Worm (Caenorhabditis elegans) whole organism, young adult: ENCODE data around the gene sdz-18.

Experiments
- C06A6.2 ChIP-seq: fragments of 200-800 bp; sonication (Bioruptor generic); conservative IDR thresholded peaks from 2 replicates; pipeline ENCODE4 v1.3.6; 2022; ENCODE audit warnings: missing genetic modification characterization, missing compliant biosample characterization
- C17E4.6 ChIP-seq: fragments of 200-800 bp; sonication (Bioruptor generic); IDR thresholded peaks from 2 replicates; pipeline ENCODE4 v1.3.6; 2022; ENCODE audit warnings: missing genetic modification reagents, missing genetic modification characterization, missing compliant biosample characterization
- F33H1.4 ChIP-seq: fragments of 200-800 bp; sonication (Bioruptor generic); IDR thresholded peaks from 2 replicates; pipeline ENCODE4 v1.3.6; 2022; ENCODE audit warnings: missing genetic modification reagents, missing genetic modification characterization, missing compliant biosample characterization
- F37B4.10 ChIP-seq: fragments of 200-800 bp; sonication (Bioruptor generic); IDR thresholded peaks from 2 replicates; pipeline ENCODE4 v1.3.6; 2022; ENCODE audit warnings: missing genetic modification characterization, missing compliant biosample characterization
- F39B2.1 ChIP-seq: fragments of 200-800 bp; sonication (Bioruptor generic); IDR thresholded peaks from 2 replicates; pipeline ENCODE4 v1.3.6; 2022; ENCODE audit warnings: missing genetic modification reagents, missing genetic modification characterization, missing compliant biosample characterization
- F52B5.7 ChIP-seq: sonication (generic microtip); optimal IDR thresholded peaks from 2 replicates; lab custom pipeline; 2016; ENCODE audit warnings: mild to moderate bottlenecking, missing genetic modification characterization, missing compliant biosample characterization
- Y53F4B.3 ChIP-seq: fragments of 200-800 bp; sonication (Bioruptor generic); IDR thresholded peaks from 2 replicates; pipeline ENCODE4 v1.3.6; 2022; ENCODE audit warnings: missing genetic modification reagents, missing genetic modification characterization, missing compliant biosample characterization
- Y56A3A.18 ChIP-seq: fragments of 200-800 bp; sonication (Bioruptor generic); IDR thresholded peaks from 2 replicates; pipeline ENCODE4 v1.3.6; 2022; ENCODE audit warnings: missing genetic modification reagents, missing genetic modification characterization, missing compliant biosample characterization
- aptf-3 ChIP-seq: fragments of 200-800 bp; sonication (Bioruptor generic); IDR thresholded peaks from 2 replicates; pipeline ENCODE4 v1.3.6; 2022; ENCODE audit warnings: missing genetic modification characterization, missing compliant biosample characterization
- atf-7 ChIP-seq: sonication (generic microtip); optimal IDR thresholded peaks from 2 replicates; lab custom pipeline; 2017; ENCODE audit warnings: mild to moderate bottlenecking, missing genetic modification characterization, missing compliant biosample characterization
- athp-1 ChIP-seq: sonication (generic microtip); optimal IDR thresholded peaks from 2 replicates; lab custom pipeline; 2017; ENCODE audit warnings: mild to moderate bottlenecking, missing genetic modification characterization, missing compliant biosample characterization
- attf-3 ChIP-seq: fragments of 200-800 bp; sonication (Bioruptor generic); conservative IDR thresholded peaks from 2 replicates; pipeline ENCODE4 v1.3.6; 2022; ENCODE audit warnings: missing genetic modification reagents, missing genetic modification characterization, missing compliant biosample characterization
- attf-6 ChIP-seq: fragments of 200-800 bp; sonication (Bioruptor generic); IDR thresholded peaks from 2 replicates; pipeline ENCODE4 v1.3.6; 2022; ENCODE audit warnings: missing genetic modification reagents, missing genetic modification characterization, missing compliant biosample characterization
- bed-1 ChIP-seq: fragments of 200-800 bp; sonication (Bioruptor generic); IDR thresholded peaks from 2 replicates; pipeline ENCODE4 v1.3.6; 2022; ENCODE audit warnings: missing genetic modification reagents, missing genetic modification characterization, missing compliant biosample characterization
- cebp-1 ChIP-seq, 2 experiments: fragments of 200-800 bp in 1 of 2; sonication (Bioruptor generic) in 1 of 2; sonication (generic microtip) in 1 of 2; IDR thresholded peaks in 1 of 2; optimal IDR thresholded peaks in 1 of 2; 2 replicates each; pipeline versions ENCODE4 v1.3.6 to Lab custom; 2017 to 2022; ENCODE audit warnings: missing compliant biosample characterization in 2 of 2, missing genetic modification characterization in 2 of 2, mild to moderate bottlenecking in 1 of 2, missing genetic modification reagents in 1 of 2, moderate library complexity in 1 of 2
- ceh-58 ChIP-seq: fragments of 200-800 bp; sonication (Bioruptor generic); IDR thresholded peaks from 2 replicates; pipeline ENCODE4 v1.3.6; 2022; ENCODE audit warnings: missing genetic modification characterization, missing compliant biosample characterization
- hlh-12 ChIP-seq: sonication (generic microtip); optimal IDR thresholded peaks from 2 replicates; lab custom pipeline; 2016; ENCODE audit warnings: missing genetic modification characterization, missing compliant biosample characterization
- hmg-1.2 ChIP-seq: fragments of 200-800 bp; sonication (Bioruptor generic); IDR thresholded peaks from 2 replicates; pipeline ENCODE4 v1.3.6; 2022; ENCODE audit warnings: missing genetic modification reagents, missing genetic modification characterization, missing compliant biosample characterization
- hrde-1 ChIP-seq: sonication (generic microtip); optimal IDR thresholded peaks from 2 replicates; lab custom pipeline; 2016; ENCODE audit warnings: missing genetic modification characterization, mild to moderate bottlenecking, missing compliant biosample characterization, moderate library complexity, missing genotype, missing genetic modification reagents, borderline replicate concordance
- hsf-1 ChIP-seq: fragments of 200-800 bp; sonication (Bioruptor generic); IDR thresholded peaks from 2 replicates; pipeline ENCODE4 v1.3.6; 2022; ENCODE audit warnings: missing genetic modification reagents, missing genetic modification characterization, missing compliant biosample characterization
- lag-1 ChIP-seq: fragments of 200-800 bp; sonication (Bioruptor generic); IDR thresholded peaks from 2 replicates; pipeline ENCODE4 v1.3.6; 2022; ENCODE audit warnings: missing genetic modification reagents, missing genetic modification characterization, missing compliant biosample characterization
- let-607 ChIP-seq, 2 experiments: fragments of 200-800 bp in 1 of 2; sonication (Bioruptor generic) in 1 of 2; sonication (generic microtip) in 1 of 2; optimal IDR thresholded peaks; 2 replicates each; lab custom pipeline; 2016 to 2018; ENCODE audit warnings: mild to moderate bottlenecking in 2 of 2, missing compliant biosample characterization in 2 of 2, missing genetic modification characterization in 2 of 2, moderate library complexity in 2 of 2, missing genotype in 1 of 2
- lin-40 ChIP-seq: sonication (generic microtip); optimal IDR thresholded peaks from 2 replicates; lab custom pipeline; 2016; ENCODE audit warnings: missing genetic modification characterization, mild to moderate bottlenecking, missing compliant biosample characterization, missing genotype, missing genetic modification reagents
- madf-6 ChIP-seq: fragments of 200-800 bp; sonication (Bioruptor generic); IDR thresholded peaks from 2 replicates; pipeline ENCODE4 v1.3.6; 2022; ENCODE audit warnings: missing genetic modification reagents, missing genetic modification characterization, missing compliant biosample characterization
- madf-8 ChIP-seq: fragments of 200-800 bp; sonication (Bioruptor generic); conservative IDR thresholded peaks from 2 replicates; pipeline ENCODE4 v1.3.6; 2022; ENCODE audit warnings: missing genetic modification reagents, missing genetic modification characterization, missing compliant biosample characterization
- mes-4 ChIP-seq: sonication (generic microtip); optimal IDR thresholded peaks from 2 replicates; lab custom pipeline; 2016; ENCODE audit warnings: missing genotype, missing genetic modification characterization, missing compliant biosample characterization
- nfyb-1 ChIP-seq: fragments of 200-800 bp; sonication (Bioruptor generic); IDR thresholded peaks from 2 replicates; pipeline ENCODE4 v1.3.6; 2022; ENCODE audit warnings: missing genetic modification reagents, missing genetic modification characterization, missing compliant biosample characterization
- nhr-90 ChIP-seq: sonication (generic microtip); optimal IDR thresholded peaks from 2 replicates; lab custom pipeline; 2016; ENCODE audit warnings: missing genotype, mild to moderate bottlenecking, missing genetic modification characterization, missing compliant biosample characterization
- rcor-1 ChIP-seq: fragments of 200-800 bp; sonication (Bioruptor generic); IDR thresholded peaks from 2 replicates; pipeline ENCODE4 v1.3.6; 2022; ENCODE audit warnings: missing genetic modification reagents, missing genetic modification characterization, missing compliant biosample characterization
- rec-8 ChIP-seq, 2 experiments: sonication (generic microtip); optimal IDR thresholded peaks; 2 replicates each; lab custom pipeline; 2016; ENCODE audit warnings: mild to moderate bottlenecking in 2 of 2, missing genetic modification characterization in 2 of 2, missing genetic modification reagents in 2 of 2, missing genotype in 2 of 2, missing biosample characterization in 1 of 2, missing compliant biosample characterization in 1 of 2, moderate library complexity in 1 of 2
- snpc-1.1 ChIP-seq: sonication (generic microtip); optimal IDR thresholded peaks from 2 replicates; lab custom pipeline; 2017; ENCODE audit warnings: missing genetic modification characterization, mild to moderate bottlenecking, missing compliant biosample characterization, antibody characterized with exemption, moderate library complexity, missing genotype, missing genetic modification reagents; ENCODE audit not compliant: insufficient read depth
- sptf-2 ChIP-seq: fragments of 200-800 bp; sonication (Bioruptor generic); optimal IDR thresholded peaks from 2 replicates; lab custom pipeline; 2018; ENCODE audit warnings: mild to moderate bottlenecking, missing genetic modification characterization, missing compliant biosample characterization
- unc-62 ChIP-seq: fragments of 150-350 bp; optimal IDR thresholded peaks from 2 replicates; lab custom pipeline; 2014; ENCODE audit warnings: missing biosample characterization, missing genetic modification reagents, missing genetic modification characterization
- zfh-2 ChIP-seq: fragments of 200-800 bp; sonication (Bioruptor generic); conservative IDR thresholded peaks from 2 replicates; pipeline ENCODE4 v1.3.6; 2022; ENCODE audit warnings: missing genetic modification reagents, missing genetic modification characterization, missing compliant biosample characterization
- ztf-18 ChIP-seq: sonication (generic microtip); optimal IDR thresholded peaks from 2 replicates; lab custom pipeline; 2016; ENCODE audit warnings: missing genotype, mild to moderate bottlenecking, missing genetic modification characterization, missing compliant biosample characterization
- ztf-26 ChIP-seq: sonication (generic microtip); optimal IDR thresholded peaks from 2 replicates; lab custom pipeline; 2017; ENCODE audit warnings: missing genetic modification characterization, missing compliant biosample characterization
- ztf-3 ChIP-seq: fragments of 200-800 bp; sonication (Bioruptor generic); optimal IDR thresholded peaks from 2 replicates; lab custom pipeline; 2018; ENCODE audit warnings: mild to moderate bottlenecking, missing genetic modification characterization, missing compliant biosample characterization
- ztf-6 ChIP-seq: fragments of 200-800 bp; sonication (Bioruptor generic); IDR thresholded peaks from 2 replicates; pipeline ENCODE4 v1.3.6; 2022; ENCODE audit warnings: missing genetic modification reagents, missing genetic modification characterization, missing compliant biosample characterization

Gene sdz-18

DNA sequence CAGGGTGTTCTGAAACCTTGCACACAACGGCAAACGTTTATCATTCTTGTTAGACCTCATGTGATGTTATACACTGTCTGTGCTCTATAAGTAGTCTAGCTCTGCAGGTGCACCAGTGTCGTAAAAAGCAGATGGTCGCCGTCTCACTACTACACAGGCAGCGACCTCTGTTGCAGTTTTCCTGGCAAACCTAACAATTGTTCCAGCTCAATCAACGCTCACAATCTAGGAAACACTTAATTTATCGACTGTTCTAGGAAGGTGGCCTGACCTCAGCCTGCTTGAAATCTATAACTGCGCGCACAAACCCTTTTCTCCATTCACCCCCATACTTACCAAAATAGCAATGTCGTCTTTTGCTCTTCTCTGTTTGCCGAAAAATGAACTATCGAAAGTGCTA lies 18.0 kb upstream of the sdz-18 start, which contains the start of gene fbxb-11:
Gene fbxb-11 (plus strand): TSS at position 301 of the 400 bp plus-strand sequence.
- TF ChIP-seq mes-4 (tag; lab: Kevin White, UChicago) (no peak), hlh-12 (tag; lab: Kevin White, UChicago) (no peak), snpc-1.1 (tag; lab: Kevin White, UChicago) (no peak), lag-1 (GFP tag; lab: Robert Waterston, UW) (no peak), hmg-1.2 (GFP tag; lab: Robert Waterston, UW) (no peak), C06A6.2 (GFP tag; lab: Robert Waterston, UW) (no peak), Y56A3A.18 (GFP tag; lab: Robert Waterston, UW) (no peak)
- TF ChIP-seq, all 124 proteins: peak for 0

DNA sequence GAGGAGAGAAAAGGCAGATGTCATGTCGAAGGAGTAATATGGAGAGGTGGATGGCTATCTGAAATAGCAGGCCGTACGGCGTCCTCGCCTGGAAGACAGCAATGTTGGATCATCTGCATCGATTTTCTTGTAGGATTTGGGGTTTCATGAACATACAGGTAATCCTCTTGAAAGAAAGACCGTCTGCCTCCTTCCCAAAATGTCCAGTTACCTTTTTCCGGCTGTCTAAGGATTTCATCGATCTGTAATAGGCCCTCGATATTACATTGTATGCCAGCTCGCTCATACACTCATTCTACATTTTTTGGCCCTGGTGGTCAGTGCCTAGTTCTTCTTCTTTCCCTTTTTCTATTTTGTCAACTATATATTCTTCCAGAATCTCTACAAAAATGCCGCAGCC lies 16.1 kb upstream of the sdz-18 start, which contains the start of the genes fbxb-5 and btb-8:
Gene fbxb-5 (minus strand): TSS at position 101 of the 400 bp plus-strand sequence.
Gene btb-8 (plus strand): TSS at position 377 of the 400 bp plus-strand sequence.
- TF ChIP-seq rcor-1 (GFP tag; lab: Robert Waterston, UW) (no peak), ceh-58 (GFP tag; lab: Robert Waterston, UW) (no peak), attf-3 (no peak), hsf-1 (GFP tag; lab: Robert Waterston, UW) (no peak), athp-1 (tag; lab: Kevin White, UChicago) (no peak), aptf-3 (GFP tag; lab: Robert Waterston, UW) (no peak), madf-8 (GFP tag; lab: Robert Waterston, UW) (no peak), rec-8 (tag; optimal IDR thresholded peaks at IDR 0.05; lab: Kevin White, UChicago) (no peak), unc-62 (GFP tag; lab: Kevin White, UChicago) (no peak), bed-1 (GFP tag; lab: Robert Waterston, UW) (no peak), hrde-1 (tag; lab: Kevin White, UChicago) (no peak), F52B5.7 (no peak), cebp-1 (GFP tag; IDR thresholded peaks at IDR 0.05; lab: Robert Waterston, UW) (no peak), cebp-1 (tag; optimal IDR thresholded peaks at IDR 0.05; lab: Kevin White, UChicago) (no peak), nfyb-1 (GFP tag; lab: Robert Waterston, UW) (no peak), sptf-2 (GFP tag; lab: Kevin White, UChicago) (no peak), attf-6 (GFP tag; lab: Robert Waterston, UW) (no peak), ztf-6 (GFP tag; lab: Robert Waterston, UW) (no peak), F33H1.4 (no peak), ztf-3 (GFP tag; lab: Kevin White, UChicago) (no peak)

DNA sequence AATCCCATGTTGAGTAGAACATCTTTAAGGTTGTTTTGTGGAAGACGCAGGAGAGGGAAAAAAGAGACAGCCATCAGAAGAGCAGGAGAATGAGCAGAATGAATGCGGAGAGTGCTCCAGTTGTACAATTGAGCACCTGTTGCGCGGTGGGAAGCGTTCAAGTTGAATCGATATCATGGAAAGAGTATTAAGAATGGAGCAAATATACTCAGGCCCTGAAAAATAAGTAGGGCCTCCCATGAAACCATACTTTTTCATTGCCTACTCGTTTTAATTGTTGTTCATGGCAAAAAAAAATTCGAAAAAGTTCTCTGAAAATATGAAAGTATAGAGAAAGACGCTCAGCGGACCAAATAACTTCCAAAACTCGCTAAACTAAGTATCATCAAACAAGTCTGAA lies 12.9 kb upstream of the sdz-18 start, which contains the start of gene fbxb-48:
Gene fbxb-48 (minus strand): TSS at position 101 of the 400 bp plus-strand sequence.
- no peak for TF ChIP-seq Y53F4B.3 (GFP tag; lab: Robert Waterston, UW)
- no peak for TF ChIP-seq mes-4 (tag; lab: Kevin White, UChicago)
- no peak for TF ChIP-seq nhr-90 (tag; lab: Kevin White, UChicago)
- TF ChIP-seq attf-3 = no peak
- no peak for TF ChIP-seq F33H1.4
- no peak for TF ChIP-seq ztf-18 (tag; lab: Kevin White, UChicago)
- TF ChIP-seq atf-7 = no peak
- no peak for TF ChIP-seq F39B2.1 (GFP tag; lab: Robert Waterston, UW)
- no peak for TF ChIP-seq ceh-58 (GFP tag; lab: Robert Waterston, UW)
- TF ChIP-seq C17E4.6 (GFP tag; lab: Robert Waterston, UW) = no peak
- no peak for TF ChIP-seq ztf-26
- no peak for TF ChIP-seq athp-1 (tag; lab: Kevin White, UChicago)
- no peak for TF ChIP-seq zfh-2 (GFP tag; lab: Robert Waterston, UW)
- no peak for TF ChIP-seq let-607 (tag; optimal IDR thresholded peaks at IDR 0.05; lab: Kevin White, UChicago)
- no peak for TF ChIP-seq madf-6 (GFP tag; lab: Robert Waterston, UW)
- no peak for TF ChIP-seq C06A6.2 (GFP tag; lab: Robert Waterston, UW)
- TF ChIP-seq lin-40 (tag; lab: Kevin White, UChicago) = no peak
- no peak for TF ChIP-seq F37B4.10
- no peak for TF ChIP-seq snpc-1.1 (tag; lab: Kevin White, UChicago)
